Worm (Caenorhabditis elegans): ENCODE results near the gene F09E5.16.

ce11 chrII:5391447-5391846 is 25.9 kb upstream of the F09E5.16 start:
- TF ChIP-seq blmp-1 (tag; optimal IDR thresholded peaks at IDR 0.05) (no peak), snpc-4 (tag; optimal IDR thresholded peaks at IDR 0.05) (no peak), M03D4.4 (tag; optimal IDR thresholded peaks at IDR 0.05) (no peak), ces-1 (GFP tag; optimal IDR thresholded peaks at IDR 0.05) (no peak), ztf-11 (tag; optimal IDR thresholded peaks at IDR 0.05) (no peak), nhr-28 (tag; optimal IDR thresholded peaks at IDR 0.05) (no peak), elt-1 (tag; optimal IDR thresholded peaks at IDR 0.05; ENCODE audit: borderline replicate concordance, insufficient read depth) (no peak), pha-4 (tag; optimal IDR thresholded peaks at IDR 0.05) (no peak)
